Worm (Caenorhabditis elegans): ENCODE measurements around the gene C09E7.4.
"Not testable (repeated sequence)": the region's sequence is repeated elsewhere in the genome, so short reads cannot be mapped to it uniquely, and the experiment has no call there.

C09E7.4 gene

DNA sequence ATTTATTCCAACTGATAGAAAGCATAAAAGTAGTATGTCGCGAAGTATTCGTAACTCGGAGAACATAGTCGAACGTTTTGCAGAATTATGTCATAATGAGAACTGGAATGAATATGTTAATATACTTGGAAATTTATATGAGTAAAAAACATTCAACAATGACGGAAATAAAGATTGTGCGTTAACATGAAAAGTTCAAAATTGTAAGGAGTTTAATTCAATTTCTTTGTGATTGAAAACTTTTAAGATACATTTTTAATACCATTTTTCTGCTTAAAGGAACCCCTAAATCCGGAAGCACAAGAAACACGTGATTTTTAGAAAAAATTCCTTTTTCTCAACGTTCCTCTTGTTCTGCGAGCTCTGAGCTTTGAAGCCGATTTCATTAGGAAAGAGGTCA, 11.2 kb downstream of the C09E7.4 start, which contains the start of gene oig-1:
TSS of gene oig-1 (minus strand) at position 101 of the 400 bp plus-strand sequence.
- TF ChIP-seq skn-1 (tag; optimal IDR thresholded peaks at IDR 0.05) (no peak), fkh-4 (tag; optimal IDR thresholded peaks at IDR 0.05; ENCODE audit: borderline replicate concordance) (no peak), zag-1 (tag; optimal IDR thresholded peaks at IDR 0.05) (no peak), lin-15B (tag; optimal IDR thresholded peaks at IDR 0.05) (no peak), alr-1 (tag; optimal IDR thresholded peaks at IDR 0.05; ENCODE audit: borderline replicate concordance) (no peak), nhr-71 (tag; optimal IDR thresholded peaks at IDR 0.05) (no peak), zip-4 (GFP tag; optimal IDR thresholded peaks at IDR 0.05) (no peak), unc-86 (tag; optimal IDR thresholded peaks at IDR 0.05) (no peak), ama-1 (optimal IDR thresholded peaks at IDR 0.05) (no peak), nhr-76 (tag; optimal IDR thresholded peaks at IDR 0.05) (no peak), nhr-20 (tag; optimal IDR thresholded peaks at IDR 0.05) (no peak), C16A3.4 (tag; optimal IDR thresholded peaks at IDR 0.05) (no peak), ceh-82 (tag; optimal IDR thresholded peaks at IDR 0.05) (no peak), lir-3 (tag; optimal IDR thresholded peaks at IDR 0.05; ENCODE audit: poor library complexity) (no peak)

DNA sequence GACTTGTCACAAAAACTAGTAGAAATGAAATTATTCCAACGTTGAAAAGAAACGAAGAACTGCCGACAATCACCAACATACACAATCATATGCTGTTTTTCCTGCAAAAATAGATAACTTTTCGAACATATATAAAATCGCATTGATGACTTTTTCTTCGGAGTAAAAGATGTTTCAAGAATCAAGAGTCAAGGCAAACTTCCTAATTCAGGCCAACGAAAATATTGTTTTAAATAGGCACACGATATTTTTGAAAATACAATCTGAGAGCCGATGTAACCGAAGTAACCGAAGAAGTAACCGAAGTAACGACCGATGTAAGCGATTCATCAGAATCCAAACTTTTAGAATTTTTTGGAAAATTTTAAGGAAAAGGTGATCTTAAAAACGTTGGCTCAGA, 16.8 kb downstream of the C09E7.4 start, which contains the start of gene C09E7.10:
TSS of gene C09E7.10 (minus strand) at position 101 of the 400 bp plus-strand sequence.
- no peak for TF ChIP-seq elt-2 (tag; optimal IDR thresholded peaks at IDR 0.05)
- TF ChIP-seq nhr-237 (tag; optimal IDR thresholded peaks at IDR 0.05): no peak
- no peak for TF ChIP-seq ces-1 (GFP tag; optimal IDR thresholded peaks at IDR 0.05)
- TF ChIP-seq aha-1 (tag; optimal IDR thresholded peaks at IDR 0.05): no peak
- TF ChIP-seq hlh-17 (GFP tag; optimal IDR thresholded peaks at IDR 0.05; ENCODE audit: borderline replicate concordance): no peak
- TF ChIP-seq pqm-1 (tag; optimal IDR thresholded peaks at IDR 0.05): no peak
- TF ChIP-seq ceh-8 (GFP tag; optimal IDR thresholded peaks at IDR 0.05): no peak
- no peak for TF ChIP-seq egl-13 (tag; optimal IDR thresholded peaks at IDR 0.05)
- TF ChIP-seq ztf-4 (tag; optimal IDR thresholded peaks at IDR 0.05): no peak
- TF ChIP-seq lin-13 (GFP tag; optimal IDR thresholded peaks at IDR 0.05): no peak
- no peak for TF ChIP-seq alr-1 (tag; optimal IDR thresholded peaks at IDR 0.05; ENCODE audit: borderline replicate concordance)
- TF ChIP-seq elt-3 (tag; optimal IDR thresholded peaks at IDR 0.05): no peak
- no peak for TF ChIP-seq nhr-84 (tag; optimal IDR thresholded peaks at IDR 0.05)
- TF ChIP-seq hlh-4 (tag; optimal IDR thresholded peaks at IDR 0.05): no peak
- no peak for TF ChIP-seq unc-86 (tag; optimal IDR thresholded peaks at IDR 0.05)
- TF ChIP-seq nhr-90 (tag; optimal IDR thresholded peaks at IDR 0.05; ENCODE audit: poor library complexity): no peak
- TF ChIP-seq vab-15 (tag; optimal IDR thresholded peaks at IDR 0.05): no peak
- no peak for TF ChIP-seq ceh-82 (tag; optimal IDR thresholded peaks at IDR 0.05)

DNA sequence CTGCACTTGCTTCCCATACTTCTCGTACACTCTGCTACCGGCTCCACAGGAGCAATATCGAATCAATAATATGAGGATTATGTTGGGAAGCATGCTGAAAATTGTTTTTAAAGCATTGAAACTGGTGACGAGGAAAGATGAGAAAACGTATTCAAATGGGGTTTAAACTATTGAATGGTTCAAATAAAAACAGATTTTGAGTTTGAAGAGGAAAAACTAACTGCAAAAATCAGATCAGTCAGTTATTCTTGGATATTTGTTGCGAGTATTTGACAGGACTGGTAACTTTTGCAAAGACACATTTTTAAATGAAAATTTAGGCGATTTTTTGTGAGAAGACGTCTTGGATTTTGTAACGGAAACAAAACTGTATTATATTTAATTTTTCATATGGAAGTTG, 22.1 kb downstream of the C09E7.4 start, which contains the start of gene acr-5:
TSS of gene acr-5 (minus strand) at position 101 of the 400 bp plus-strand sequence.
- no peak for TF ChIP-seq aly-2 (tag; optimal IDR thresholded peaks at IDR 0.05)
- TF ChIP-seq nhr-237 (tag; optimal IDR thresholded peaks at IDR 0.05): no peak
- TF ChIP-seq unc-98 (GFP tag; IDR thresholded peaks at IDR 0.05): no peak
- no peak for TF ChIP-seq lir-3 (tag; optimal IDR thresholded peaks at IDR 0.05; ENCODE audit: poor library complexity)
- TF ChIP-seq aha-1 (tag; optimal IDR thresholded peaks at IDR 0.05): no peak
- no peak for TF ChIP-seq F16B12.6 (tag; optimal IDR thresholded peaks at IDR 0.05)
- TF ChIP-seq mep-1 (tag; optimal IDR thresholded peaks at IDR 0.05): no peak

DNA sequence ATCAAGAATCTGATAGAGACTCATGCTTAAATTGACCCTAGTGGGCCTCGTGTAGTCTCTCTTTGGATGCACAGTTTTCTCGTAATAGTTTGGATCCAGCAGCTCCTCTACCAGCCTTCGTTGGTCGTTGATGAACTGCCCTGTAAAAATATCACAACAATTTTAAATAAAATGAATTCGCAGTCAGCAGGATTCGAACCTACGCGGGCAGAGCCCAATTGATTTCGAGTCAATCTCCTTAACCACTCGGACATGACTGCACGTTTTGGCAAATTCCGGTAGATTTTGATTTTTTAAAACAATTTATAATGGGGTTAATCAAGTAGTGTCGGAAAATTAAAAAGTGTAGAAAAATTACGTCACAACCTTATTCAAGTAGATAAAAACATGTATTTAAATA, 23.0 kb downstream of the C09E7.4 start:
- not testable (repeated sequence) for TF ChIP-seq efl-1 (optimal IDR thresholded peaks at IDR 0.05)
- peak in 1 of 2 experiments; percentile 20 for TF ChIP-seq efl-1 (GFP tag; optimal IDR thresholded peaks at IDR 0.05 in 1 of 2)

DNA sequence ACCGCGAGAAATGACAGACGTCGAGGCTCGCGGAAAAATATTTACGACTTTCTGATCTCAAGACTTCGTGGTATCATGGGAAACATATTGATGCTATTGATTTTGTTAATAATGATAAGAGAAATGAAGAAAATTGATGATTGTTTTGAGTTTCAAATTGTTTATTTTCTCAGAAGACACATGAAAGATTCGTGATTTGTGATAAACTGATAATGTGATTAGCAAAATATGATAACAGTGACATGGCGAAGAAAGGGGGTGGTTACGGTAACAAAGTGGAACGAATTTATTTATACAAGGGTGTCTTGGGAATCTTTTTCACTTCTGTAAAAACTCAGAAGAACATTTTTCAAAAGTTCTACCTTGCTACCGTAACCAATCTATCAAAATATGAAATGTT, 27.5 kb downstream of the C09E7.4 start:
- TF ChIP-seq lin-35 (GFP tag; optimal IDR thresholded peaks at IDR 0.05): peak in 1 of 2 experiments; percentile 31
- no peak for TF ChIP-seq efl-1 (optimal IDR thresholded peaks at IDR 0.05)
- TF ChIP-seq efl-1 (GFP tag; optimal IDR thresholded peaks at IDR 0.05 in 1 of 2): peak in 1 of 2 experiments; percentile 5
- TF ChIP-seq nhr-71 (tag; optimal IDR thresholded peaks at IDR 0.05): peak; percentile 54
- TF ChIP-seq unc-30 (tag; optimal IDR thresholded peaks at IDR 0.05): no peak
- no peak for TF ChIP-seq F16B12.6 (tag; optimal IDR thresholded peaks at IDR 0.05)
- peak; percentile 75 for TF ChIP-seq nhr-85 (tag)
- no peak for TF ChIP-seq hlh-17 (GFP tag; optimal IDR thresholded peaks at IDR 0.05; ENCODE audit: borderline replicate concordance)
- peak; percentile 31 for TF ChIP-seq nhr-90 (tag; optimal IDR thresholded peaks at IDR 0.05; ENCODE audit: poor library complexity)
- peak in 2 of 6 experiments; percentile 31 to 93 for TF ChIP-seq elt-3 (tag; optimal IDR thresholded peaks at IDR 0.05)
- TF ChIP-seq lin-14 (GFP tag; optimal IDR thresholded peaks at IDR 0.05): peak; percentile 26
- peak in 1 of 2 experiments; percentile 15 for TF ChIP-seq lsy-2 (tag; optimal IDR thresholded peaks at IDR 0.05)
- TF ChIP-seq dpl-1 (GFP tag; optimal IDR thresholded peaks at IDR 0.05): no peak
- TF ChIP-seq blmp-1 (tag; optimal IDR thresholded peaks at IDR 0.05): peak; percentile 29
- TF ChIP-seq nhr-20 (tag; optimal IDR thresholded peaks at IDR 0.05): peak; percentile 37
